Fruit fly (Drosophila melanogaster): Measurements from ENCODE around the gene CG33658.
A peak's percentile ranks its signal among the peaks of the same experiment; 100 is the strongest.

Gene CG33658

dm6 chr3R:24864719-24865400 lies 23.9 kb upstream of the CG33658 start, which contains the start of the genes Srg1 and Elal (continued):
- no peak for TF ChIP-seq HLH4C (GFP tag; IDR thresholded peaks at IDR 0.05; ENCODE audit: partially characterized antibody)
- peak; percentile 35 for TF ChIP-seq CG8924 (tag; optimal IDR thresholded peaks at IDR 0.05)
- TF ChIP-seq shn (GFP tag; optimal IDR thresholded peaks at IDR 0.05), result no peak
- TF ChIP-seq Oli (tag; optimal IDR thresholded peaks at IDR 0.05), result peak; percentile 18
- TF ChIP-seq emc (GFP tag; optimal IDR thresholded peaks at IDR 0.05), result no peak
- no peak for TF ChIP-seq Hr51 (GFP tag; optimal IDR thresholded peaks at IDR 0.05)
- no peak for TF ChIP-seq CG13624 (GFP tag; optimal IDR thresholded peaks at IDR 0.05)
- no peak for TF ChIP-seq nerfin-2 (GFP tag; IDR thresholded peaks at IDR 0.05; ENCODE audit: partially characterized antibody)
- TF ChIP-seq amos (GFP tag; IDR thresholded peaks at IDR 0.05; ENCODE audit: partially characterized antibody), result no peak
- TF ChIP-seq esg (GFP tag; conservative IDR thresholded peaks at IDR 0.05), result 0 out of 2 replicates have a peak, but pooled peaks have one; percentile 4
- TF ChIP-seq CG3726 (GFP tag; IDR thresholded peaks at IDR 0.05), result no peak
- TF ChIP-seq Elba2 (GFP tag; optimal IDR thresholded peaks at IDR 0.05), result no peak
- TF ChIP-seq vvl (GFP tag; IDR thresholded peaks at IDR 0.05), result no peak
- TF ChIP-seq ham (GFP tag; IDR thresholded peaks at IDR 0.05), result no peak
- no peak for TF ChIP-seq gt (GFP tag; IDR thresholded peaks at IDR 0.05)
- TF ChIP-seq CG10565 (GFP tag; optimal IDR thresholded peaks at IDR 0.05), result no peak
- TF ChIP-seq Mrtf (GFP tag; IDR thresholded peaks at IDR 0.05), result no peak
- TF ChIP-seq dpn (GFP tag; optimal IDR thresholded peaks at IDR 0.05), result peak in 1 of 2 experiments; percentile 13
- TF ChIP-seq gfzf (GFP tag; optimal IDR thresholded peaks at IDR 0.05), result no peak
- TF ChIP-seq gcm2 (GFP tag; optimal IDR thresholded peaks at IDR 0.05), result no peak
- no peak for TF ChIP-seq pzg (GFP tag; optimal IDR thresholded peaks at IDR 0.05)
- no peak for TF ChIP-seq org-1 (GFP tag; optimal IDR thresholded peaks at IDR 0.05)
- peak; percentile 60 for TF ChIP-seq row (GFP tag; IDR thresholded peaks at IDR 0.05)
- no peak for TF ChIP-seq Nf-YA (GFP tag; IDR thresholded peaks at IDR 0.05)
- no peak for TF ChIP-seq Hand (GFP tag; optimal IDR thresholded peaks at IDR 0.05)
- no peak for TF ChIP-seq Oaz (GFP tag; IDR thresholded peaks at IDR 0.05)
- TF ChIP-seq Vsx1 (GFP tag; optimal IDR thresholded peaks at IDR 0.05), result no peak
- TF ChIP-seq cas (GFP tag; IDR thresholded peaks at IDR 0.05), result no peak
- TF ChIP-seq Xbp1 (GFP tag; optimal IDR thresholded peaks at IDR 0.05), result peak; percentile 6
- TF ChIP-seq E2f1 (GFP tag; IDR thresholded peaks at IDR 0.05), result 0 out of 2 replicates have a peak, but pooled peaks have one; percentile 17
- peak; percentile 11; the same call in 1 of the 2 replicates for TF ChIP-seq Atf6 (GFP tag; IDR thresholded peaks at IDR 0.05)
- peak; percentile 39 for TF ChIP-seq Dek (tag; optimal IDR thresholded peaks at IDR 0.05)
- no peak for TF ChIP-seq pho (GFP tag; optimal IDR thresholded peaks at IDR 0.05)
- no peak for TF ChIP-seq crp (GFP tag; optimal IDR thresholded peaks at IDR 0.05)
- TF ChIP-seq toy (GFP tag; IDR thresholded peaks at IDR 0.05), result 0 out of 2 replicates have a peak, but pooled peaks have one; percentile 12
- peak; percentile 19 for TF ChIP-seq CG3281 (GFP tag; optimal IDR thresholded peaks at IDR 0.05)
- TF ChIP-seq cato (GFP tag; optimal IDR thresholded peaks at IDR 0.05; ENCODE audit: borderline replicate concordance), result no peak
- peak; percentile 46 for TF ChIP-seq Meics (GFP tag; optimal IDR thresholded peaks at IDR 0.05)
- no peak for TF ChIP-seq CG9609 (GFP tag; optimal IDR thresholded peaks at IDR 0.05)
- TF ChIP-seq NK7.1 (GFP tag; optimal IDR thresholded peaks at IDR 0.05), result no peak
- TF ChIP-seq bcd (GFP tag; optimal IDR thresholded peaks at IDR 0.05), result no peak
- no peak for TF ChIP-seq Abd-B (GFP tag; optimal IDR thresholded peaks at IDR 0.05)
- no peak for TF ChIP-seq trh (GFP tag; optimal IDR thresholded peaks at IDR 0.05)
- TF ChIP-seq en (GFP tag; optimal IDR thresholded peaks at IDR 0.05), result no peak
- no peak for TF ChIP-seq B-H2 (GFP tag; optimal IDR thresholded peaks at IDR 0.05)
- no peak for TF ChIP-seq sd (tag; optimal IDR thresholded peaks at IDR 0.05)
- TF ChIP-seq Camta (GFP tag; optimal IDR thresholded peaks at IDR 0.05), result no peak
- no peak for TF ChIP-seq CG4617 (GFP tag; optimal IDR thresholded peaks at IDR 0.05; ENCODE audit: borderline replicate concordance)
- no peak for TF ChIP-seq CG7357 (GFP tag; IDR thresholded peaks at IDR 0.05)
- TF ChIP-seq CG4404 (GFP tag; IDR thresholded peaks at IDR 0.05), result no peak
